Worm (Caenorhabditis elegans) whole organism, L2 larva: ENCODE measurements around the gene T07H8.11.

ENCODE experiments used
- C34F6.9 ChIP-seq: fragments of 150-350 bp; optimal IDR thresholded peaks from 2 replicates; lab custom pipeline; 2014; ENCODE audit warnings: missing biosample characterization, missing genetic modification characterization
- ZK546.5 ChIP-seq: sonication (generic microtip); optimal IDR thresholded peaks from 2 replicates; lab custom pipeline; 2017; ENCODE audit warnings: missing biosample characterization, missing genetic modification characterization
- ceh-82 ChIP-seq: fragments of 150-350 bp; optimal IDR thresholded peaks from 2 replicates; lab custom pipeline; 2014; ENCODE audit warnings: missing biosample characterization, missing genetic modification characterization
- crh-2 ChIP-seq: sonication (generic microtip); optimal IDR thresholded peaks from 2 replicates; lab custom pipeline; 2017; ENCODE audit warnings: missing biosample characterization, missing genetic modification characterization
- egl-27 ChIP-seq: sonication (generic microtip); optimal IDR thresholded peaks from 3 replicates; lab custom pipeline; 2017; ENCODE audit warnings: missing biosample characterization, missing genetic modification reagents, missing genetic modification characterization
- elt-1 ChIP-seq: fragments of 150-350 bp; optimal IDR thresholded peaks from 2 replicates; lab custom pipeline; 2014; ENCODE audit warnings: missing biosample characterization, missing genetic modification characterization
- fos-1 ChIP-seq: fragments of 150-350 bp; optimal IDR thresholded peaks from 2 replicates; lab custom pipeline; 2014; ENCODE audit warnings: missing biosample characterization, missing genetic modification characterization
- lin-13 ChIP-seq: fragments of 150-350 bp; optimal IDR thresholded peaks from 2 replicates; lab custom pipeline; 2014; ENCODE audit warnings: missing biosample characterization, missing genetic modification reagents, missing genetic modification characterization
- lsy-2 ChIP-seq, 2 experiments: fragments of 150-350 bp in 1 of 2; sonication (generic microtip) in 1 of 2; optimal IDR thresholded peaks; 2 replicates each; lab custom pipeline; 2014 to 2017; ENCODE audit warnings: missing biosample characterization in 2 of 2, missing genetic modification characterization in 2 of 2
- nhr-12 ChIP-seq: fragments of 150-350 bp; optimal IDR thresholded peaks from 2 replicates; lab custom pipeline; 2014; ENCODE audit warnings: missing biosample characterization, missing genetic modification characterization
- unc-55 ChIP-seq: fragments of 150-350 bp; sonication (generic microtip); optimal IDR thresholded peaks from 3 replicates; lab custom pipeline; 2014; ENCODE audit warnings: missing biosample characterization, missing genetic modification reagents, missing genetic modification characterization

DNA sequence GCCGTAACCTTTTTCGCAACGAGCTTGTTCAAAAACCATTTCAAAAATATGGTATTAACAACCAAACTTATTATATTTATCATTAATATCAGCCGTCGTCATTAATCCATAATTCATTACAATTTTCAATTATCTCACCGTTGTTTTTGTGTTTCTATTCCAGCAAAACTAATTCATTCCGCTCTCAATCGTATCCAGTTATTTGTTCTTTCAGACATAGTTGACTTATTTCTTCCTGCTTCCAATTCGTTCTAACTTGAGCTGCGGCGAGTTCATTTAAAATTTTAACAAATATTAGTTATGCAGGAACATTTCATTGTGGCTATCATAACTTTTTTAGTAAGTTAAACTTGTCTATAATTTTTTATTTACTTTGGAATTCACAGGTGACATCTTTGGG lies 24.8 kb upstream of the T07H8.11 start, which contains the start of gene srx-16:
- no peak for TF ChIP-seq lin-13 (GFP tag; lab: Kevin White, UChicago)
- TF ChIP-seq nhr-12 (tag; lab: Kevin White, UChicago), result no peak
- TF ChIP-seq lsy-2 (tag; optimal IDR thresholded peaks at IDR 0.05; lab: Kevin White, UChicago), result no peak
- TF ChIP-seq egl-27 (tag; lab: Kevin White, UChicago), result no peak
- no peak for TF ChIP-seq C34F6.9 (tag; lab: Kevin White, UChicago)
- no peak for TF ChIP-seq elt-1 (tag; lab: Kevin White, UChicago)
- TF ChIP-seq crh-2, result no peak
- TF ChIP-seq unc-55 (GFP tag; lab: Kevin White, UChicago), result no peak
- TF ChIP-seq fos-1, result no peak
- no peak for TF ChIP-seq ceh-82
- no peak for TF ChIP-seq ZK546.5 (tag; lab: Kevin White, UChicago)
